Worm (Caenorhabditis elegans): ENCODE data around the gene mps-4.

Gene mps-4

ce11 chrIII:8319100-8319499, 47.5 kb upstream of the mps-4 start, which contains the start of gene F10E9.11 (continued):
- TF ChIP-seq ztf-16 (tag; optimal IDR thresholded peaks at IDR 0.05) (peak; percentile 39), unc-42 (tag; optimal IDR thresholded peaks at IDR 0.05) (peak; percentile 69), ceh-14 (tag; optimal IDR thresholded peaks at IDR 0.05) (peak; percentile 81), lim-6 (tag; optimal IDR thresholded peaks at IDR 0.05) (peak; percentile 79), madf-2 (tag; optimal IDR thresholded peaks at IDR 0.05) (no peak), gmeb-2 (tag; optimal IDR thresholded peaks at IDR 0.05) (peak; percentile 1), ceh-6 (GFP tag; optimal IDR thresholded peaks at IDR 0.05) (peak; percentile 8), lin-11 (tag; optimal IDR thresholded peaks at IDR 0.05) (no peak), pqm-1 (tag; optimal IDR thresholded peaks at IDR 0.05) (peak; percentile 48), C08G9.2 (tag; optimal IDR thresholded peaks at IDR 0.05) (peak; percentile 96), Y22D7AL.16 (tag; optimal IDR thresholded peaks at IDR 0.05) (no peak), elt-4 (tag; optimal IDR thresholded peaks at IDR 0.05) (no peak), pha-2 (tag; optimal IDR thresholded peaks at IDR 0.05) (peak; percentile 37), pros-1 (tag; optimal IDR thresholded peaks at IDR 0.05) (no peak), K09A11.1 (tag; optimal IDR thresholded peaks at IDR 0.05; ENCODE audit: insufficient read depth) (no peak), ceh-9 (tag; optimal IDR thresholded peaks at IDR 0.05) (no peak), pag-3 (tag; optimal IDR thresholded peaks at IDR 0.05; ENCODE audit: borderline replicate concordance) (no peak), unc-3 (GFP tag; conservative IDR thresholded peaks at IDR 0.05) (peak; percentile 41; the same call in 1 of the 2 replicates), unc-3 (tag; optimal IDR thresholded peaks at IDR 0.05) (peak; percentile 33), dve-1 (tag; optimal IDR thresholded peaks at IDR 0.05) (no peak), ceh-30 (tag; optimal IDR thresholded peaks at IDR 0.05) (no peak), nfya-1 (tag; optimal IDR thresholded peaks at IDR 0.05) (peak; percentile 62), ets-4 (tag; optimal IDR thresholded peaks at IDR 0.05) (peak; percentile 94), ceh-24 (tag; optimal IDR thresholded peaks at IDR 0.05) (no peak), T23F11.4 (GFP tag; optimal IDR thresholded peaks at IDR 0.05) (no peak), hlh-15 (tag; optimal IDR thresholded peaks at IDR 0.05) (no peak), sdc-2 (tag; optimal IDR thresholded peaks at IDR 0.05) (peak; percentile 53), fkh-10 (GFP tag; optimal IDR thresholded peaks at IDR 0.05) (no peak), fkh-6 (tag; optimal IDR thresholded peaks at IDR 0.05) (peak; percentile 56), ttx-3 (tag; optimal IDR thresholded peaks at IDR 0.05) (peak; percentile 43), ceh-45 (GFP tag; IDR thresholded peaks at IDR 0.05) (no peak), nhr-11 (tag; optimal IDR thresholded peaks at IDR 0.05) (no peak), unc-55 (GFP tag; optimal IDR thresholded peaks at IDR 0.05) (no peak), odd-2 (tag; optimal IDR thresholded peaks at IDR 0.05) (no peak), rnt-1 (tag; optimal IDR thresholded peaks at IDR 0.05) (peak; percentile 84), unc-86 (tag; optimal IDR thresholded peaks at IDR 0.05) (peak; percentile 45), mec-3 (tag; optimal IDR thresholded peaks at IDR 0.05; ENCODE audit: borderline replicate concordance) (peak; percentile 76), sox-2 (GFP tag; IDR thresholded peaks at IDR 0.05) (no peak), K02D7.2 (tag; optimal IDR thresholded peaks at IDR 0.05) (no peak), ceh-48 (tag; optimal IDR thresholded peaks at IDR 0.05) (no peak), sox-4 (tag; optimal IDR thresholded peaks at IDR 0.05) (no peak), ceh-19 (GFP tag; optimal IDR thresholded peaks at IDR 0.05) (no peak), tbx-2 (tag; optimal IDR thresholded peaks at IDR 0.05) (peak; percentile 93), ceh-31 (tag; optimal IDR thresholded peaks at IDR 0.05) (peak; percentile 99)

- TF ChIP-seq syd-9 (tag; optimal IDR thresholded peaks at IDR 0.05), result no peak
These were observed 46.9 kb upstream of the mps-4 start, which contains the start of gene sas-4 for ce11 chrIII:8318488-8318887. Gene sas-4 (minus strand): TSS chrIII:8318588.
